Worm (Caenorhabditis elegans) whole organism, L4 larva: Measurements from ENCODE around the gene Y7A9D.1.
A peak's percentile ranks its signal among the peaks of the same experiment; 100 is the strongest.

Source experiments
- F26F4.8 ChIP-seq: fragments of 200-800 bp; sonication (Bioruptor generic); conservative IDR thresholded peaks from 2 replicates; pipeline ENCODE4 v1.3.6; 2022; ENCODE audit warnings: missing genetic modification characterization, missing compliant biosample characterization
- F37D6.2 ChIP-seq: sonication (generic microtip); optimal IDR thresholded peaks from 2 replicates; lab custom pipeline; 2016; ENCODE audit warnings: mild to moderate bottlenecking, missing genetic modification characterization, missing compliant biosample characterization
- F44E2.7 ChIP-seq: fragments of 200-800 bp; sonication (Bioruptor generic); IDR thresholded peaks from 2 replicates; pipeline ENCODE4 v2.1.2; 2022; ENCODE audit warnings: missing genetic modification characterization, missing compliant biosample characterization
- F49E8.2 ChIP-seq: sonication (generic microtip); optimal IDR thresholded peaks from 2 replicates; lab custom pipeline; 2016; ENCODE audit warnings: missing compliant biosample characterization, mild to moderate bottlenecking, missing genetic modification characterization, borderline replicate concordance
- T20F7.1 ChIP-seq: fragments of 200-800 bp; sonication (Bioruptor generic); optimal IDR thresholded peaks from 2 replicates; lab custom pipeline; 2018; ENCODE audit warnings: mild to moderate bottlenecking, missing genetic modification characterization, missing compliant biosample characterization
- Y105C5A.15 ChIP-seq: fragments of 200-800 bp; sonication (Bioruptor generic); IDR thresholded peaks from 2 replicates; pipeline ENCODE4 v1.3.6; 2022; ENCODE audit warnings: missing genetic modification characterization, missing compliant biosample characterization
- Y5F2A.4 ChIP-seq: fragments of 200-800 bp; sonication (Bioruptor generic); optimal IDR thresholded peaks from 2 replicates; lab custom pipeline; 2018; ENCODE audit warnings: mild to moderate bottlenecking, missing genetic modification characterization, missing compliant biosample characterization
- Y75B8A.6 ChIP-seq: fragments of 200-800 bp; sonication (Bioruptor generic); IDR thresholded peaks from 2 replicates; pipeline ENCODE4 v1.3.6; 2022; ENCODE audit warnings: missing genetic modification reagents, missing genetic modification characterization, missing compliant biosample characterization
- ZK337.2 ChIP-seq: fragments of 200-800 bp; sonication (Bioruptor generic); IDR thresholded peaks from 2 replicates; pipeline ENCODE4 v1.3.6; 2022; ENCODE audit warnings: missing genetic modification reagents, missing genetic modification characterization, missing compliant biosample characterization
- ZK546.5 ChIP-seq, 2 experiments: sonication (generic microtip); optimal IDR thresholded peaks; 2 replicates each; lab custom pipeline; 2017; ENCODE audit warnings: missing biosample characterization in 2 of 2, missing genetic modification characterization in 2 of 2
- ama-1 ChIP-seq: fragments of 150-350 bp; optimal IDR thresholded peaks from 2 replicates; lab custom pipeline; 2014; ENCODE audit warnings: inconsistent platforms, mixed read lengths
- attf-4 ChIP-seq: sonication (generic microtip); optimal IDR thresholded peaks from 3 replicates; lab custom pipeline; 2017; ENCODE audit warnings: missing biosample characterization, missing genetic modification characterization
- ceh-20 ChIP-seq: fragments of 200-800 bp; sonication (Bioruptor generic); IDR thresholded peaks from 2 replicates; pipeline ENCODE4 v1.3.6; 2022; ENCODE audit warnings: missing genetic modification reagents, missing genetic modification characterization, missing compliant biosample characterization
- ceh-28 ChIP-seq: fragments of 150-350 bp; optimal IDR thresholded peaks from 2 replicates; lab custom pipeline; 2014; ENCODE audit warnings: missing biosample characterization, missing genetic modification reagents, missing genetic modification characterization
- ces-1 ChIP-seq: fragments of 150-350 bp; sonication (generic microtip); optimal IDR thresholded peaks from 4 replicates; lab custom pipeline; 2014; ENCODE audit warnings: missing biosample characterization, missing genetic modification reagents, missing genetic modification characterization
- ctbp-1 ChIP-seq: fragments of 200-800 bp; sonication (Bioruptor generic); IDR thresholded peaks from 2 replicates; pipeline ENCODE4 v1.3.6; 2022; ENCODE audit warnings: missing genetic modification reagents, missing genetic modification characterization, missing compliant biosample characterization
- daf-12 ChIP-seq: fragments of 150-350 bp; optimal IDR thresholded peaks from 2 replicates; lab custom pipeline; 2014; ENCODE audit warnings: missing biosample characterization, missing genetic modification reagents, missing genetic modification characterization
- daf-19 ChIP-seq: fragments of 200-800 bp; sonication (Bioruptor generic); conservative IDR thresholded peaks from 2 replicates; pipeline ENCODE4 v1.3.6; 2022; ENCODE audit warnings: missing genetic modification characterization, missing compliant biosample characterization
- daf-8 ChIP-seq: fragments of 200-800 bp; sonication (Bioruptor generic); IDR thresholded peaks from 2 replicates; pipeline ENCODE4 v1.3.6; 2022; ENCODE audit warnings: missing genetic modification characterization, missing compliant biosample characterization
- dmd-6 ChIP-seq: fragments of 200-800 bp; sonication (Bioruptor generic); IDR thresholded peaks from 2 replicates; pipeline ENCODE4 v1.3.6; 2022; ENCODE audit warnings: missing genetic modification reagents, missing genetic modification characterization, missing compliant biosample characterization
- dmd-9 ChIP-seq: fragments of 200-800 bp; sonication (Bioruptor generic); IDR thresholded peaks from 2 replicates; pipeline ENCODE4 v1.3.6; 2022; ENCODE audit warnings: missing genetic modification reagents, missing genetic modification characterization, missing compliant biosample characterization
- dpl-1 ChIP-seq: fragments of 150-350 bp; optimal IDR thresholded peaks from 2 replicates; lab custom pipeline; 2014; ENCODE audit warnings: missing biosample characterization, missing genetic modification reagents, missing genetic modification characterization
- duxl-1 ChIP-seq: sonication (generic microtip); optimal IDR thresholded peaks from 2 replicates; lab custom pipeline; 2016; ENCODE audit warnings: mild to moderate bottlenecking, missing genetic modification characterization, moderate library complexity, missing compliant biosample characterization; ENCODE audit not compliant: poor library complexity
- egl-27 ChIP-seq: sonication (generic microtip); optimal IDR thresholded peaks from 3 replicates; lab custom pipeline; 2017; ENCODE audit warnings: missing biosample characterization, missing genetic modification reagents, missing genetic modification characterization
- fos-1 ChIP-seq: fragments of 150-350 bp; optimal IDR thresholded peaks from 2 replicates; lab custom pipeline; 2014; ENCODE audit warnings: missing biosample characterization, missing genetic modification characterization
- gei-8 ChIP-seq: fragments of 200-800 bp; sonication (Bioruptor generic); optimal IDR thresholded peaks from 2 replicates; lab custom pipeline; 2018; ENCODE audit warnings: mild to moderate bottlenecking, missing genetic modification characterization, missing compliant biosample characterization
- hlh-30 ChIP-seq: sonication (generic microtip); optimal IDR thresholded peaks from 2 replicates; lab custom pipeline; 2017; ENCODE audit warnings: antibody characterized with exemption, mild to moderate bottlenecking, missing genetic modification characterization, missing compliant biosample characterization; ENCODE audit not compliant: insufficient read depth
- jun-1 ChIP-seq: fragments of 150-350 bp; optimal IDR thresholded peaks from 2 replicates; lab custom pipeline; 2014; ENCODE audit warnings: missing biosample characterization, missing genetic modification reagents, missing genetic modification characterization
- lin-13 ChIP-seq: fragments of 150-350 bp; optimal IDR thresholded peaks from 2 replicates; lab custom pipeline; 2014; ENCODE audit warnings: missing biosample characterization, missing genetic modification reagents, missing genetic modification characterization
- lin-15B ChIP-seq: fragments of 150-350 bp; sonication (generic microtip); optimal IDR thresholded peaks from 3 replicates; lab custom pipeline; 2014; ENCODE audit warnings: missing biosample characterization, missing genetic modification characterization
- lin-29 ChIP-seq: fragments of 200-800 bp; sonication (Bioruptor generic); IDR thresholded peaks from 2 replicates; pipeline ENCODE4 v1.3.6; 2022; ENCODE audit warnings: missing genetic modification reagents, missing genetic modification characterization, missing compliant biosample characterization
- lin-39 ChIP-seq: fragments of 150-350 bp; optimal IDR thresholded peaks from 2 replicates; lab custom pipeline; 2014; ENCODE audit warnings: missing biosample characterization, missing genetic modification reagents, missing genetic modification characterization
- lir-3 ChIP-seq: sonication (generic microtip); optimal IDR thresholded peaks from 2 replicates; lab custom pipeline; 2016; ENCODE audit warnings: mild to moderate bottlenecking, missing genetic modification characterization, missing compliant biosample characterization
- madf-9 ChIP-seq: fragments of 200-800 bp; sonication (Bioruptor generic); conservative IDR thresholded peaks from 2 replicates; pipeline ENCODE4 v1.3.6; 2022; ENCODE audit warnings: missing genetic modification reagents, missing genetic modification characterization, missing compliant biosample characterization
- mes-2 ChIP-seq: sonication (generic microtip); optimal IDR thresholded peaks from 2 replicates; lab custom pipeline; 2016; ENCODE audit warnings: missing genotype, mild to moderate bottlenecking, missing genetic modification characterization, missing compliant biosample characterization; ENCODE audit not compliant: poor library complexity, severe bottlenecking
- nhr-25 ChIP-seq: sonication (generic microtip); optimal IDR thresholded peaks from 2 replicates; lab custom pipeline; 2017; ENCODE audit warnings: missing genetic modification characterization, mild to moderate bottlenecking, missing compliant biosample characterization, antibody characterized with exemption, moderate library complexity, borderline replicate concordance; ENCODE audit not compliant: insufficient read depth
- nhr-41 ChIP-seq: fragments of 200-800 bp; sonication (Bioruptor generic); IDR thresholded peaks from 2 replicates; pipeline ENCODE4 v1.3.6; 2022; ENCODE audit warnings: missing genetic modification reagents, missing genetic modification characterization, missing compliant biosample characterization
- nhr-48 ChIP-seq: sonication (generic microtip); optimal IDR thresholded peaks from 2 replicates; lab custom pipeline; 2016; ENCODE audit warnings: mild to moderate bottlenecking, missing genetic modification characterization, missing compliant biosample characterization
- nhr-77 ChIP-seq: fragments of 150-350 bp; optimal IDR thresholded peaks from 2 replicates; lab custom pipeline; 2014; ENCODE audit warnings: missing biosample characterization, missing genetic modification characterization
- pha-4 ChIP-seq, 2 experiments: fragments of 150-350 bp in 1 of 2; fragments of 200-800 bp in 1 of 2; sonication (Bioruptor generic) in 1 of 2; IDR thresholded peaks in 1 of 2; optimal IDR thresholded peaks in 1 of 2; 2 replicates each; pipeline versions ENCODE4 v1.3.6 to Lab custom; 2014 to 2022; ENCODE audit warnings: missing genetic modification characterization in 2 of 2, missing genetic modification reagents in 2 of 2, missing biosample characterization in 1 of 2, missing compliant biosample characterization in 1 of 2
- pqm-1 ChIP-seq: sonication (generic microtip); optimal IDR thresholded peaks from 2 replicates; lab custom pipeline; 2017; ENCODE audit warnings: missing biosample characterization, missing genetic modification characterization
- sdz-12 ChIP-seq: fragments of 200-800 bp; sonication (Bioruptor generic); optimal IDR thresholded peaks from 2 replicates; lab custom pipeline; 2018; ENCODE audit warnings: mild to moderate bottlenecking, missing genetic modification characterization, missing compliant biosample characterization
- set-16 ChIP-seq: fragments of 200-800 bp; sonication (Bioruptor generic); IDR thresholded peaks from 2 replicates; pipeline ENCODE4 v1.3.6; 2022; ENCODE audit warnings: missing genetic modification reagents, missing genetic modification characterization, missing compliant biosample characterization
- unc-130 ChIP-seq: sonication (generic microtip); optimal IDR thresholded peaks from 2 replicates; lab custom pipeline; 2016; ENCODE audit warnings: missing genetic modification reagents, missing genetic modification characterization, missing compliant biosample characterization
- vab-7 ChIP-seq: fragments of 200-800 bp; sonication (Bioruptor generic); IDR thresholded peaks from 2 replicates; pipeline ENCODE4 v1.3.6; 2022; ENCODE audit warnings: missing genetic modification reagents, missing genetic modification characterization, missing compliant biosample characterization
- zag-1 ChIP-seq: fragments of 150-350 bp; optimal IDR thresholded peaks from 2 replicates; lab custom pipeline; 2014; ENCODE audit warnings: missing biosample characterization, missing genetic modification characterization
- zfp-2 ChIP-seq: sonication (generic microtip); optimal IDR thresholded peaks from 2 replicates; lab custom pipeline; 2016; ENCODE audit warnings: mild to moderate bottlenecking, missing genetic modification characterization, missing compliant biosample characterization
- zip-11 ChIP-seq: fragments of 200-800 bp; sonication (Bioruptor generic); IDR thresholded peaks from 2 replicates; pipeline ENCODE4 v1.3.6; 2022; ENCODE audit warnings: missing genetic modification characterization, missing compliant biosample characterization
- zip-2 ChIP-seq: fragments of 150-350 bp; optimal IDR thresholded peaks from 2 replicates; lab custom pipeline; 2014; ENCODE audit warnings: missing biosample characterization, missing genetic modification characterization
- ztf-7 ChIP-seq: fragments of 150-350 bp; optimal IDR thresholded peaks from 2 replicates; lab custom pipeline; 2014; ENCODE audit warnings: missing biosample characterization, missing genetic modification characterization

Gene Y7A9D.1

DNA sequence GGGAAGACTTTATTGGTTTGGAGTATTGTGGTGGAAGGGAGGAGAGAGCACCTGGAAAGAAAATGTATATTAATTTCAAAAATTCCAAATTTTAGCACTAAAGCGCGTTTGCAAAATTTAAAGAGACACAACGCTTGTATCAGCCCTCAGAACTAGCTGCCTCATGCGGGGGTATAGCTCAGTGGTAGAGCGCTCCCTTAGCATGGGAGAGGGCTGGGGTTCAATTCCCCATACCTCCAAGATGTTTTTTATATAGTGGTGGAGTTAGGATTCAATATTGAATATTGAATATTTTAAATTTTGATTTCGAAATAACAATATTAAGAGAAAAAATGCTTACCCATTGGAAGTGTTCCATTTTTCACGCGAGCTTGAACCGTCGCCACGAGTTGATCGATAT is 17.0 kb upstream of the Y7A9D.1 start (continued):
- TF ChIP-seq nhr-48 (tag; lab: Kevin White, UChicago) (peak; percentile 53), duxl-1 (peak; percentile 41), F37D6.2 (tag; lab: Kevin White, UChicago) (peak; percentile 27), F49E8.2 (tag; lab: Kevin White, UChicago) (peak; percentile 56), ces-1 (GFP tag; lab: Kevin White, UChicago) (no peak), dmd-9 (GFP tag; lab: Robert Waterston, UW) (0 out of 2 replicates have a peak, but pooled peaks have one; percentile 55), nhr-77 (tag; lab: Kevin White, UChicago) (no peak), set-16 (GFP tag; lab: Robert Waterston, UW) (0 out of 2 replicates have a peak, but pooled peaks have one; percentile 13), ama-1 (lab: Kevin White, UChicago) (no peak), lir-3 (tag; lab: Kevin White, UChicago) (peak; percentile 18), lin-13 (GFP tag; lab: Kevin White, UChicago) (peak; percentile 27), zip-11 (GFP tag; lab: Robert Waterston, UW) (peak; percentile 56; the same call in 1 of the 2 replicates), Y75B8A.6 (no peak), T20F7.1 (GFP tag; lab: Kevin White, UChicago) (no peak), sdz-12 (GFP tag; lab: Kevin White, UChicago) (no peak), zfp-2 (tag; lab: Kevin White, UChicago) (peak; percentile 22), egl-27 (no peak), zip-2 (tag; lab: Kevin White, UChicago) (no peak), ceh-28 (tag; lab: Kevin White, UChicago) (no peak), ZK337.2 (GFP tag; lab: Robert Waterston, UW) (no peak), zag-1 (tag; lab: Kevin White, UChicago) (no peak), F44E2.7 (GFP tag; lab: Robert Waterston, UW) (0 out of 2 replicates have a peak, but pooled peaks have one; percentile 58), ZK546.5 (tag; optimal IDR thresholded peaks at IDR 0.05; lab: Kevin White, UChicago) (no peak), fos-1 (tag; lab: Kevin White, UChicago) (no peak), lin-39 (tag; lab: Kevin White, UChicago) (no peak), unc-130 (peak; percentile 57), lin-29 (GFP tag; lab: Robert Waterston, UW) (0 out of 2 replicates have a peak, but pooled peaks have one; percentile 47), madf-9 (GFP tag; lab: Robert Waterston, UW) (peak; percentile 62; the same call in 1 of the 2 replicates), gei-8 (GFP tag; lab: Kevin White, UChicago) (peak; percentile 4), nhr-41 (GFP tag; lab: Robert Waterston, UW) (0 out of 2 replicates have a peak, but pooled peaks have one; percentile 39), daf-19 (peak; percentile 89), ctbp-1 (GFP tag; lab: Robert Waterston, UW) (peak; percentile 74), ztf-7 (no peak), daf-8 (GFP tag; lab: Robert Waterston, UW) (no peak), Y105C5A.15 (peak; percentile 96), dmd-6 (GFP tag; lab: Robert Waterston, UW) (peak; percentile 46), daf-12 (tag; lab: Kevin White, UChicago) (no peak), lin-15B (tag; lab: Kevin White, UChicago) (no peak), pqm-1 (no peak), attf-4 (tag; lab: Kevin White, UChicago) (no peak), mes-2 (peak; percentile 74), F26F4.8 (peak; percentile 81; the same call in 1 of the 2 replicates), nhr-25 (no peak), Y5F2A.4 (peak; percentile 71), jun-1 (tag; lab: Kevin White, UChicago) (no peak), ceh-20 (no peak), dpl-1 (GFP tag; lab: Kevin White, UChicago) (no peak), pha-4 (GFP tag; IDR thresholded peaks at IDR 0.05; lab: Robert Waterston, UW) (peak; percentile 83), pha-4 (tag; optimal IDR thresholded peaks at IDR 0.05; lab: Kevin White, UChicago) (no peak), hlh-30 (tag; lab: Kevin White, UChicago) (peak; percentile 43), vab-7 (peak; percentile 83)
